Worm (Caenorhabditis elegans): Measurements from ENCODE around the gene C53D6.10.

C53D6.10 gene

DNA sequence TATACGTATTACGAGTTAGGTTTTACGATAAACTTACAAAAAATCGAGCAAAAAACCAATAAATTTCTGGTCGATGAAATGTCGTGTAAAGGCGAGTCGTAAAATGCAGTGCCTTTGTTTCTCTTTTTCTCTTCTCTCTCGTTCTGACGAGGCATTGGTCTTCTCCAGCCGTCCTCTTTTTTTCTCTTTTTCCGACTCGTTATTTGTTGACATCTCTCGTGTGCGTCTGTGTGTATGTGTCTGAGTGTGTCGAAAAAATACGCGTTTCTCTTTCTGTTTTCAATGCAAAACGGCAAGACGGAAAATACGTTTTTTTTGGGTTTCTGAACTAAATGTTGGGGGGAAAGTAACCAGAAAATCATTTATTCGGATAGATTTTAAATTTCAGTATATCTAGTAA is 1.7 kb downstream of the C53D6.10 start, which contains the start of gene C53D6.6 (continued):
- TF ChIP-seq nhr-48 (tag; optimal IDR thresholded peaks at IDR 0.05): no peak
- TF ChIP-seq aha-1 (tag): peak; percentile 26
- no peak for TF ChIP-seq nhr-76 (tag; optimal IDR thresholded peaks at IDR 0.05)
- TF ChIP-seq ctbp-1 (GFP tag; IDR thresholded peaks at IDR 0.05): no peak
- no peak for TF ChIP-seq lim-7 (GFP tag; IDR thresholded peaks at IDR 0.05)
- no peak for TF ChIP-seq nhr-10 (tag; optimal IDR thresholded peaks at IDR 0.05)
- TF ChIP-seq lin-39 (tag; optimal IDR thresholded peaks at IDR 0.05): no peak
- TF ChIP-seq lin-13 (GFP tag; optimal IDR thresholded peaks at IDR 0.05): no peak

- peak in 1 of 2 experiments; percentile 72 for TF ChIP-seq unc-62 (GFP tag; optimal IDR thresholded peaks at IDR 0.05 in 1 of 2)
- TF ChIP-seq unc-62 (tag; optimal IDR thresholded peaks at IDR 0.05): no peak
- no peak for TF ChIP-seq php-3 (GFP tag; IDR thresholded peaks at IDR 0.05)
Observed at ce11 chrIV:9021245-9021779, 12.9 kb downstream of the C53D6.10 start.

DNA sequence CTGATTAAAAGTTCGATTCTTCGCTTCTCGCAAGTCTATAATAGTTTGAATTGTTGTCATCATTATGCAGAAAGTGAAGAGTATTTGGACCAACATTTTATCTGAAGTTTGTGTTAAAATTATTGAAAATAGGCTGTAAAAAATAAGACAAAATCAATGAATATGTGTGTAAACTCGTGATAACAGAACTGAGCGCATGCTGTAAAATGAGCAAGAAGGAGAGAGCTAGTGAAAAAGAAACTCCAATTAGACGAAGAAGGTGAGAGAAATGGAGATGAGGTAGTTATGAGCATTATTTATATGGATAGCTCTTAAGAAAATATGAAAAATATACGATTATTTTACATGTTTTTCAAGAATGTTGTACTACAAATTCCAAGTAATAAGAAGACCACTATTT is 13.4 kb downstream of the C53D6.10 start, which contains the start of gene C53D6.4:
TSS of gene C53D6.4 (minus strand) at position 101 of the 400 bp plus-strand sequence.
- TF ChIP-seq Y105C5A.15 (GFP tag; IDR thresholded peaks at IDR 0.05): no peak
- no peak for TF ChIP-seq nhr-28 (tag; optimal IDR thresholded peaks at IDR 0.05)
- no peak for TF ChIP-seq ceh-44 (GFP tag; IDR thresholded peaks at IDR 0.05)
- no peak for TF ChIP-seq tra-1 (GFP tag; IDR thresholded peaks at IDR 0.05)
- TF ChIP-seq lin-38 (GFP tag; IDR thresholded peaks at IDR 0.05): no peak
- no peak for TF ChIP-seq hlh-11 (tag; optimal IDR thresholded peaks at IDR 0.05)
- TF ChIP-seq lin-13 (GFP tag; optimal IDR thresholded peaks at IDR 0.05): no peak
- no peak for TF ChIP-seq mxl-3 (GFP tag; optimal IDR thresholded peaks at IDR 0.05)
- no peak for TF ChIP-seq hlh-30 (tag; optimal IDR thresholded peaks at IDR 0.05; ENCODE audit: insufficient read depth)
- TF ChIP-seq gei-8 (GFP tag; optimal IDR thresholded peaks at IDR 0.05): no peak
- TF ChIP-seq skn-1 (tag; optimal IDR thresholded peaks at IDR 0.05): no peak
- no peak for TF ChIP-seq unc-39 (tag; optimal IDR thresholded peaks at IDR 0.05)
- TF ChIP-seq attf-4 (tag; optimal IDR thresholded peaks at IDR 0.05): no peak

- TF ChIP-seq nhr-48 (tag; optimal IDR thresholded peaks at IDR 0.05): no peak
- no peak for TF ChIP-seq egl-27 (tag; optimal IDR thresholded peaks at IDR 0.05)
- no peak for TF ChIP-seq Y75B8A.6 (GFP tag; IDR thresholded peaks at IDR 0.05)
Observed at ce11 chrIV:9016477-9016876, 17.8 kb downstream of the C53D6.10 start, which contains the start of gene acc-2. Gene acc-2, plus strand, starts transcription at chrIV:9016777.

ce11 chrIV:9010257-9010656 is 24.0 kb downstream of the C53D6.10 start, which contains the start of gene C53D6.11:
Gene C53D6.11, plus strand, starts transcription at chrIV:9010584.
- TF ChIP-seq nhr-28 (tag; optimal IDR thresholded peaks at IDR 0.05): peak; percentile 45
- no peak for TF ChIP-seq gei-8 (GFP tag; optimal IDR thresholded peaks at IDR 0.05)
- no peak for TF ChIP-seq daf-16 (GFP tag; optimal IDR thresholded peaks at IDR 0.05)
- TF ChIP-seq daf-16 (tag; optimal IDR thresholded peaks at IDR 0.05): peak; percentile 36

ce11 chrIV:9007947-9008346 is 26.3 kb downstream of the C53D6.10 start:
- TF ChIP-seq set-16 (GFP tag; IDR thresholded peaks at IDR 0.05) (no peak), zip-2 (tag; optimal IDR thresholded peaks at IDR 0.05) (no peak), T20F7.1 (GFP tag; optimal IDR thresholded peaks at IDR 0.05) (no peak), nhr-10 (tag; optimal IDR thresholded peaks at IDR 0.05) (no peak), lir-3 (tag; optimal IDR thresholded peaks at IDR 0.05) (no peak), skn-1 (tag; optimal IDR thresholded peaks at IDR 0.05) (no peak), ceh-82 (tag; optimal IDR thresholded peaks at IDR 0.05) (no peak), nhr-28 (tag; optimal IDR thresholded peaks at IDR 0.05) (no peak), ceh-62 (tag; optimal IDR thresholded peaks at IDR 0.05) (no peak), unc-130 (GFP tag; optimal IDR thresholded peaks at IDR 0.05) (no peak)
